Worm (Caenorhabditis elegans): Measurements from ENCODE around the gene F26C11.1.

DNA sequence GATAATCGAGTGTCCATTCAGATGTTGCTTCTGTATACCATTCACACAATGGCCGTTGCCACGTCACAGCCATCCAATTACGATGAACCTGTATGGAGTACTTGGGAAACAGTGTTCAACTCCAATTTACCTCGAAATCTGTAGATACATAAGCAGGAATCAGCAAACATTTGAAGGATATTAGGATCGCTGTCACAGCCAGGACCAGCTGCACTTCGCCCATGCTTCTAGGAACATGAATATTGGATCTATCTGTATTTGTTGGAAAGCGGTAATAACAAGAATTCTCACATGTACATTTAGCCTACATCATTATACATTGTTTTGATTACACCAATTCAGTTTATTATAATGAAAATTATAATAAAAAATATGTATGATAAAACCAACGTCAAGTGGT lies 8.3 kb upstream of the F26C11.1 start, which contains the start of gene algn-8:
- TF ChIP-seq ref-1 (GFP tag; conservative IDR thresholded peaks at IDR 0.05) (no peak), klf-2 (GFP tag; conservative IDR thresholded peaks at IDR 0.05) (no peak), med-1 (GFP tag; optimal IDR thresholded peaks at IDR 0.05; ENCODE audit: insufficient read depth) (no peak), ztf-23 (GFP tag; IDR thresholded peaks at IDR 0.05) (no peak), T22C8.4 (GFP tag; IDR thresholded peaks at IDR 0.05) (no peak)

Data from whole organism, midembryonic.